Worm (Caenorhabditis elegans) whole organism, late embryonic: ENCODE results near the gene clec-208.

Experiments
- rnt-1 ChIP-seq: sonication (generic microtip); optimal IDR thresholded peaks from 2 replicates; lab custom pipeline; 2016; ENCODE audit warnings: missing genetic modification characterization, missing compliant biosample characterization
- unc-42 ChIP-seq: sonication (generic microtip); optimal IDR thresholded peaks from 2 replicates; lab custom pipeline; 2016; ENCODE audit warnings: missing genotype, missing genetic modification characterization, missing compliant biosample characterization

ce11 chrV:2053509-2053908, 44.2 kb upstream of the clec-208 start, which contains the start of gene comt-5:
- TF ChIP-seq unc-42 (tag; lab: Kevin White, UChicago), result no peak
- no peak for TF ChIP-seq rnt-1 (tag; lab: Kevin White, UChicago)
